Fruit fly (Drosophila melanogaster) whole organism, adult: ENCODE results near the gene CG13251.

Experiments used
- CG7101 ChIP-seq: fragments of 200-800 bp; sonication (Bioruptor generic); optimal IDR thresholded peaks from 2 replicates; lab custom pipeline; 2018; ENCODE audit warnings: missing biosample characterization, mild to moderate bottlenecking, missing genetic modification characterization, moderate library complexity
- bab1 ChIP-seq: fragments of 200-800 bp; sonication (Bioruptor generic); optimal IDR thresholded peaks from 3 replicates; lab custom pipeline; 2019; ENCODE audit warnings: missing biosample characterization, mild to moderate bottlenecking, missing genetic modification characterization, moderate library complexity
- cnc ChIP-seq, 2 experiments: fragments of >200 bp; optimal IDR thresholded peaks; 2 replicates each; lab custom pipeline; 2017

dm6 chr3L:20623566-20623965 lies 13.4 kb upstream of the CG13251 start:
- TF ChIP-seq CG7101 (tag; lab: Kevin White, UChicago) (no peak), cnc (optimal IDR thresholded peaks at IDR 0.05; lab: Kevin White, UChicago) (no peak), bab1 (no peak)
